Worm (Caenorhabditis elegans): ENCODE results near the gene cest-2.1.

ce11 chrV:14212813-14213212, 41.5 kb upstream of the cest-2.1 start:
- TF ChIP-seq fkh-10 (GFP tag; optimal IDR thresholded peaks at IDR 0.05) (no peak), nhr-76 (tag; optimal IDR thresholded peaks at IDR 0.05) (no peak), ctbp-1 (GFP tag; IDR thresholded peaks at IDR 0.05) (no peak), nhr-41 (GFP tag; IDR thresholded peaks at IDR 0.05) (no peak), unc-39 (tag; optimal IDR thresholded peaks at IDR 0.05) (no peak), lsy-2 (tag; optimal IDR thresholded peaks at IDR 0.05) (no peak), ztf-11 (tag; optimal IDR thresholded peaks at IDR 0.05) (no peak), ceh-20 (GFP tag; IDR thresholded peaks at IDR 0.05) (no peak), vab-7 (GFP tag; IDR thresholded peaks at IDR 0.05) (no peak)

Data from whole organism, L4 larva.